Fruit fly (Drosophila melanogaster) whole organism, embryonic: Measurements from ENCODE around the gene CG33107.

Experiments
- Adf1 ChIP-seq: fragments of 200-800 bp; sonication (Bioruptor generic); IDR thresholded peaks from 2 replicates; pipeline ENCODE4 v1.3.6; 2022; ENCODE audit warnings: missing biosample characterization, missing genetic modification characterization
- Atf6 ChIP-seq: fragments of 200-800 bp; sonication (Bioruptor generic); IDR thresholded peaks from 2 replicates; pipeline ENCODE4 v1.3.6; 2022; ENCODE audit warnings: missing biosample characterization, missing genetic modification characterization
- BtbVII ChIP-seq: fragments of 200-800 bp; sonication (Bioruptor generic); optimal IDR thresholded peaks from 3 replicates; lab custom pipeline; 2017; ENCODE audit warnings: missing biosample characterization, mild to moderate bottlenecking, missing genetic modification characterization
- CG10267 ChIP-seq: fragments of 200-800 bp; sonication (Bioruptor generic); optimal IDR thresholded peaks from 2 replicates; lab custom pipeline; 2018; ENCODE audit warnings: missing biosample characterization, mild to moderate bottlenecking, missing genetic modification characterization, moderate library complexity
- CG10274 ChIP-seq: fragments of 200-800 bp; sonication (Bioruptor generic); optimal IDR thresholded peaks from 3 replicates; lab custom pipeline; 2017; ENCODE audit warnings: missing biosample characterization, mild to moderate bottlenecking, missing genetic modification characterization
- CG10543 ChIP-seq: fragments of 200-800 bp; sonication (Bioruptor generic); optimal IDR thresholded peaks from 3 replicates; lab custom pipeline; 2017; ENCODE audit warnings: missing biosample characterization, mild to moderate bottlenecking, missing genetic modification characterization, moderate library complexity
- CG11398 ChIP-seq: fragments of 200-800 bp; sonication (Bioruptor generic); optimal IDR thresholded peaks from 2 replicates; lab custom pipeline; 2016; ENCODE audit warnings: missing biosample characterization, missing genetic modification characterization
- CG11695 ChIP-seq: fragments of 200-800 bp; sonication (Bioruptor generic); IDR thresholded peaks from 3 replicates; pipeline ENCODE4 v1.3.6; 2022; ENCODE audit warnings: missing biosample characterization, missing genetic modification characterization
- CG12104 ChIP-seq: fragments of 200-800 bp; sonication (Bioruptor generic); optimal IDR thresholded peaks from 3 replicates; lab custom pipeline; 2016; ENCODE audit warnings: missing biosample characterization, missing genetic modification characterization
- CG13287 ChIP-seq: fragments of 200-800 bp; sonication (Bioruptor generic); IDR thresholded peaks from 2 replicates; pipeline ENCODE4 v1.3.6; 2022; ENCODE audit warnings: missing biosample characterization, missing genetic modification characterization; ENCODE audit not compliant: partially characterized antibody
- CG1529 ChIP-seq: fragments of 200-800 bp; sonication (Bioruptor generic); optimal IDR thresholded peaks from 3 replicates; lab custom pipeline; 2018; ENCODE audit warnings: missing biosample characterization, missing genetic modification characterization
- CG17328 ChIP-seq: fragments of 200-800 bp; sonication (Bioruptor generic); IDR thresholded peaks from 2 replicates; pipeline ENCODE4 v1.3.6; 2022; ENCODE audit warnings: missing biosample characterization, missing genetic modification characterization
- CG17829 ChIP-seq: fragments of 200-800 bp; optimal IDR thresholded peaks from 2 replicates; lab custom pipeline; 2019; ENCODE audit warnings: missing biosample characterization, mild to moderate bottlenecking, missing genetic modification characterization, moderate library complexity
- CG34224 ChIP-seq: fragments of 200-800 bp; sonication (Bioruptor generic); IDR thresholded peaks from 3 replicates; pipeline ENCODE4 v1.3.6; 2022; ENCODE audit warnings: missing biosample characterization, missing genetic modification characterization; ENCODE audit not compliant: partially characterized antibody
- CG3995 ChIP-seq: fragments of 200-800 bp; sonication (Bioruptor generic); optimal IDR thresholded peaks from 3 replicates; lab custom pipeline; 2016; ENCODE audit warnings: missing biosample characterization, missing genetic modification characterization
- CG4282 ChIP-seq: fragments of 200-800 bp; sonication (Bioruptor generic); optimal IDR thresholded peaks from 2 replicates; lab custom pipeline; 2016; ENCODE audit warnings: missing biosample characterization, missing genetic modification characterization
- CG43689 ChIP-seq: fragments of 200-800 bp; sonication (Bioruptor generic); IDR thresholded peaks from 2 replicates; pipeline ENCODE4 v1.3.6; 2022; ENCODE audit warnings: missing biosample characterization, missing genetic modification characterization
- CG4424 ChIP-seq: fragments of 200-800 bp; sonication (Bioruptor generic); optimal IDR thresholded peaks from 3 replicates; lab custom pipeline; 2016; ENCODE audit warnings: missing biosample characterization, missing genetic modification characterization
- CG9215 ChIP-seq: fragments of 200-800 bp; sonication (Bioruptor generic); IDR thresholded peaks from 2 replicates; pipeline ENCODE4 v1.3.6; 2022; ENCODE audit warnings: missing biosample characterization, missing genetic modification characterization
- CHES-1-like ChIP-seq: fragments of 200-800 bp; sonication (Bioruptor generic); optimal IDR thresholded peaks from 2 replicates; lab custom pipeline; 2016; ENCODE audit warnings: missing biosample characterization, missing genetic modification characterization
- Fer2 ChIP-seq: fragments of 200-800 bp; sonication (Bioruptor generic); optimal IDR thresholded peaks from 2 replicates; lab custom pipeline; 2018; ENCODE audit warnings: missing biosample characterization, mild to moderate bottlenecking, missing genetic modification characterization, moderate library complexity
- Hey ChIP-seq: fragments of 200-800 bp; sonication (Bioruptor generic); optimal IDR thresholded peaks from 3 replicates; lab custom pipeline; 2018; ENCODE audit warnings: missing biosample characterization, mild to moderate bottlenecking, missing genetic modification characterization
- NC2β ChIP-seq: fragments of 200-800 bp; sonication (Bioruptor generic); optimal IDR thresholded peaks from 2 replicates; lab custom pipeline; 2016; ENCODE audit warnings: missing biosample characterization, missing genetic modification characterization
- NK7.1 ChIP-seq: fragments of 200-800 bp; sonication (Bioruptor generic); optimal IDR thresholded peaks from 3 replicates; lab custom pipeline; 2016; ENCODE audit warnings: missing biosample characterization, missing genetic modification characterization
- Oli ChIP-seq: fragments of 200-800 bp; sonication (Bioruptor generic); optimal IDR thresholded peaks from 2 replicates; lab custom pipeline; 2018; ENCODE audit warnings: missing biosample characterization, mild to moderate bottlenecking, missing genetic modification characterization, moderate library complexity
- Poxn ChIP-seq: fragments of 200-800 bp; sonication (Bioruptor generic); IDR thresholded peaks from 2 replicates; pipeline ENCODE4 v1.3.6; 2022; ENCODE audit warnings: missing biosample characterization, missing genetic modification characterization
- Sry-β ChIP-seq: fragments of 200-800 bp; sonication (Bioruptor generic); optimal IDR thresholded peaks from 2 replicates; lab custom pipeline; 2018; ENCODE audit warnings: missing biosample characterization, mild to moderate bottlenecking, missing genetic modification characterization, moderate library complexity
- TFAM ChIP-seq: fragments of 200-800 bp; sonication (Bioruptor generic); optimal IDR thresholded peaks from 2 replicates; lab custom pipeline; 2017; ENCODE audit warnings: missing biosample characterization, missing genetic modification characterization, inconsistent platforms
- ase ChIP-seq: fragments of 200-800 bp; sonication (Bioruptor generic); IDR thresholded peaks from 3 replicates; pipeline ENCODE4 v1.3.6; 2022; ENCODE audit warnings: missing biosample characterization, missing genetic modification characterization
- az2 ChIP-seq: fragments of 200-800 bp; sonication (Bioruptor generic); optimal IDR thresholded peaks from 3 replicates; lab custom pipeline; 2016; ENCODE audit warnings: missing biosample characterization, missing genetic modification characterization
- bigmax ChIP-seq: fragments of 200-800 bp; sonication (Bioruptor generic); optimal IDR thresholded peaks from 2 replicates; lab custom pipeline; 2018; ENCODE audit warnings: missing biosample characterization, mild to moderate bottlenecking, missing genetic modification characterization
- cato ChIP-seq: fragments of 200-800 bp; sonication (Bioruptor generic); optimal IDR thresholded peaks from 2 replicates; lab custom pipeline; 2016; ENCODE audit warnings: missing biosample characterization, missing genetic modification characterization, borderline replicate concordance
- chif ChIP-seq, 2 experiments: fragments of 200-800 bp; sonication (Bioruptor generic); optimal IDR thresholded peaks; 3 replicates each; lab custom pipeline; 2016; ENCODE audit warnings: missing biosample characterization in 2 of 2, missing genetic modification characterization in 2 of 2
- croc ChIP-seq: fragments of 200-800 bp; sonication (Bioruptor generic); conservative IDR thresholded peaks from 3 replicates; pipeline ENCODE4 v1.3.6; 2022; ENCODE audit warnings: missing biosample characterization, missing genetic modification characterization
- crol ChIP-seq: fragments of 200-800 bp; sonication (Bioruptor generic); IDR thresholded peaks from 2 replicates; pipeline ENCODE4 v1.3.6; 2022; ENCODE audit warnings: missing biosample characterization, missing genetic modification characterization
- crp ChIP-seq, 2 experiments: fragments of 200-800 bp; sonication (Bioruptor generic); optimal IDR thresholded peaks; 2 replicates in 1 of 2; 3 replicates in 1 of 2; lab custom pipeline; 2017; ENCODE audit warnings: missing biosample characterization in 2 of 2, missing genetic modification characterization in 2 of 2, mild to moderate bottlenecking in 1 of 2, moderate library complexity in 1 of 2
- dm ChIP-seq: fragments of 200-800 bp; sonication (Bioruptor generic); optimal IDR thresholded peaks from 3 replicates; lab custom pipeline; 2016; ENCODE audit warnings: missing biosample characterization, missing genetic modification characterization
- hbn ChIP-seq: fragments of 200-800 bp; sonication (Bioruptor generic); IDR thresholded peaks from 2 replicates; pipeline ENCODE4 v1.3.6; 2022; ENCODE audit warnings: missing biosample characterization, missing genetic modification characterization; ENCODE audit not compliant: partially characterized antibody
- jigr1 ChIP-seq: fragments of 200-800 bp; sonication (Bioruptor generic); IDR thresholded peaks from 3 replicates; pipeline ENCODE4 v1.3.6; 2022; ENCODE audit warnings: missing biosample characterization, missing genetic modification characterization
- kah ChIP-seq: fragments of 200-800 bp; sonication (Bioruptor generic); optimal IDR thresholded peaks from 2 replicates; lab custom pipeline; 2018; ENCODE audit warnings: missing biosample characterization, mild to moderate bottlenecking, missing genetic modification characterization
- klu ChIP-seq: fragments of 200-800 bp; sonication (Bioruptor generic); IDR thresholded peaks from 2 replicates; pipeline ENCODE4 v1.3.6; 2022; ENCODE audit warnings: missing biosample characterization, missing genetic modification characterization
- lov ChIP-seq, 2 experiments: fragments of 200-800 bp in 1 of 2; fragments of >200 bp in 1 of 2; sonication (Bioruptor generic) in 1 of 2; IDR thresholded peaks in 1 of 2; optimal IDR thresholded peaks in 1 of 2; 2 replicates in 1 of 2; 3 replicates in 1 of 2; pipeline versions ENCODE4 v1.3.6 to Lab custom; 2017 to 2022; ENCODE audit warnings: missing biosample characterization in 1 of 2, missing genetic modification characterization in 1 of 2
- mam ChIP-seq: fragments of 200-800 bp; sonication (Bioruptor generic); optimal IDR thresholded peaks from 3 replicates; lab custom pipeline; 2016; ENCODE audit warnings: missing biosample characterization, missing genetic modification characterization
- nom ChIP-seq: fragments of 200-800 bp; sonication (Bioruptor generic); optimal IDR thresholded peaks from 2 replicates; lab custom pipeline; 2017; ENCODE audit warnings: missing biosample characterization, missing genetic modification characterization, mild to moderate bottlenecking, moderate library complexity, missing genetic modification reagents
- pzg ChIP-seq: fragments of 200-800 bp; sonication (Bioruptor generic); optimal IDR thresholded peaks from 3 replicates; lab custom pipeline; 2018; ENCODE audit warnings: missing biosample characterization, mild to moderate bottlenecking, missing genetic modification characterization, moderate library complexity
- slbo ChIP-seq: fragments of 200-800 bp; sonication (Bioruptor generic); IDR thresholded peaks from 2 replicates; pipeline ENCODE4 v1.3.6; 2022; ENCODE audit warnings: missing biosample characterization, missing genetic modification characterization
- sr ChIP-seq: fragments of 200-800 bp; sonication (Bioruptor generic); IDR thresholded peaks from 3 replicates; pipeline ENCODE4 v1.3.6; 2022; ENCODE audit warnings: missing biosample characterization, missing genetic modification characterization
- unpg ChIP-seq: fragments of 200-800 bp; sonication (Bioruptor generic); optimal IDR thresholded peaks from 3 replicates; lab custom pipeline; 2018; ENCODE audit warnings: missing biosample characterization, mild to moderate bottlenecking, missing genetic modification characterization, moderate library complexity
- vfl ChIP-seq: fragments of 200-800 bp; sonication (Bioruptor generic); optimal IDR thresholded peaks from 2 replicates; lab custom pipeline; 2016; ENCODE audit warnings: missing biosample characterization, missing genetic modification characterization

CG33107 gene

dm6 chr3R:22625514-22626333, 41.2 kb upstream of the CG33107 start (continued):
- no peak for TF ChIP-seq croc (GFP tag; lab: Robert Waterston, UW)
- TF ChIP-seq vfl (GFP tag; lab: Kevin White, UChicago): no peak
- peak; percentile 30 for TF ChIP-seq unpg (GFP tag; lab: Kevin White, UChicago)
- TF ChIP-seq Poxn (GFP tag; lab: Robert Waterston, UW): no peak
- TF ChIP-seq CG9215: no peak
- TF ChIP-seq chif (GFP tag; optimal IDR thresholded peaks at IDR 0.05; lab: Kevin White, UChicago): no peak
- peak; percentile 52 for TF ChIP-seq CG11695 (GFP tag; lab: Robert Waterston, UW)
- TF ChIP-seq TFAM (GFP tag; lab: Kevin White, UChicago): no peak
- no peak for TF ChIP-seq CG17328
- no peak for TF ChIP-seq CG3995 (GFP tag; lab: Kevin White, UChicago)
- TF ChIP-seq Adf1 (GFP tag; lab: Robert Waterston, UW): no peak
- TF ChIP-seq CHES-1-like: no peak
- TF ChIP-seq crol (GFP tag; lab: Robert Waterston, UW): peak; percentile 70
- no peak for TF ChIP-seq sr (GFP tag; lab: Robert Waterston, UW)
- TF ChIP-seq CG13287 (GFP tag; lab: Robert Waterston, UW): no peak
- no peak for TF ChIP-seq Atf6 (GFP tag; lab: Robert Waterston, UW)
- TF ChIP-seq jigr1 (GFP tag; lab: Robert Waterston, UW): no peak
- TF ChIP-seq crp (GFP tag; optimal IDR thresholded peaks at IDR 0.05; lab: Kevin White, UChicago): no peak
- TF ChIP-seq az2: peak; percentile 58
- TF ChIP-seq cato (GFP tag; lab: Kevin White, UChicago): peak; percentile 30
- TF ChIP-seq CG12104: peak; percentile 17
- TF ChIP-seq Oli: peak; percentile 62
- no peak for TF ChIP-seq pzg (GFP tag; lab: Kevin White, UChicago)
- no peak for TF ChIP-seq CG4282 (GFP tag; lab: Kevin White, UChicago)
- TF ChIP-seq slbo (GFP tag; lab: Robert Waterston, UW): no peak
- no peak for TF ChIP-seq bigmax
- TF ChIP-seq CG10274 (GFP tag; lab: Kevin White, UChicago): no peak
- TF ChIP-seq CG11398 (GFP tag; lab: Kevin White, UChicago): no peak
- TF ChIP-seq CG43689 (GFP tag; lab: Robert Waterston, UW): no peak
- no peak for TF ChIP-seq Fer2 (tag; lab: Kevin White, UChicago)
- TF ChIP-seq Hey (tag; lab: Kevin White, UChicago): no peak
- TF ChIP-seq BtbVII: no peak
- TF ChIP-seq dm (GFP tag; lab: Kevin White, UChicago): no peak
- TF ChIP-seq CG10543 (GFP tag; lab: Kevin White, UChicago): no peak
- TF ChIP-seq hbn: no peak
- no peak for TF ChIP-seq ase
- TF ChIP-seq klu (GFP tag; lab: Robert Waterston, UW): no peak
- no peak for TF ChIP-seq kah (GFP tag; lab: Kevin White, UChicago)
- no peak for TF ChIP-seq CG34224 (GFP tag; lab: Robert Waterston, UW)
- TF ChIP-seq Sry-β (GFP tag; lab: Kevin White, UChicago): no peak
- TF ChIP-seq mam (GFP tag; lab: Kevin White, UChicago): no peak
- TF ChIP-seq CG17829: peak; percentile 25
- TF ChIP-seq nom (GFP tag; lab: Kevin White, UChicago): no peak
- peak; percentile 32 for TF ChIP-seq CG4424 (GFP tag; lab: Kevin White, UChicago)
- no peak for TF ChIP-seq lov (optimal IDR thresholded peaks at IDR 0.05; lab: Kevin White, UChicago)
- no peak for TF ChIP-seq lov (GFP tag; IDR thresholded peaks at IDR 0.05; lab: Robert Waterston, UW)
- TF ChIP-seq NK7.1: no peak
- peak; percentile 57 for TF ChIP-seq CG10267 (tag; lab: Kevin White, UChicago)
- no peak for TF ChIP-seq NC2β (GFP tag; lab: Kevin White, UChicago)
- TF ChIP-seq CG1529 (GFP tag; lab: Kevin White, UChicago): peak; percentile 40
